Worm (Caenorhabditis elegans) whole organism, L3 larva: ENCODE data around the gene F42A10.5.

Experiments
- egl-27 ChIP-seq: sonication (generic microtip); optimal IDR thresholded peaks from 4 replicates; lab custom pipeline; 2017; ENCODE audit warnings: missing biosample characterization, missing genetic modification reagents, missing genetic modification characterization
- fkh-10 ChIP-seq: sonication (generic microtip); optimal IDR thresholded peaks from 2 replicates; lab custom pipeline; 2017; ENCODE audit warnings: missing biosample characterization, missing genetic modification reagents, missing genetic modification characterization
- lin-39 ChIP-seq: fragments of 150-350 bp; optimal IDR thresholded peaks from 2 replicates; lab custom pipeline; 2018; ENCODE audit warnings: missing biosample characterization, missing genetic modification reagents, missing genetic modification characterization
- mdl-1 ChIP-seq: fragments of 150-350 bp; optimal IDR thresholded peaks from 2 replicates; lab custom pipeline; 2014; ENCODE audit warnings: missing biosample characterization, missing genetic modification characterization
- nfya-1 ChIP-seq: sonication (generic microtip); optimal IDR thresholded peaks from 2 replicates; lab custom pipeline; 2017; ENCODE audit warnings: missing genetic modification characterization, mild to moderate bottlenecking, missing compliant biosample characterization, antibody characterized with exemption, moderate library complexity; ENCODE audit not compliant: insufficient read depth
- nhr-12 ChIP-seq: fragments of 150-350 bp; optimal IDR thresholded peaks from 2 replicates; lab custom pipeline; 2014; ENCODE audit warnings: missing biosample characterization, missing genetic modification characterization
- nhr-23 ChIP-seq: fragments of 150-350 bp; optimal IDR thresholded peaks from 2 replicates; lab custom pipeline; 2014; ENCODE audit warnings: missing biosample characterization, missing genetic modification reagents, missing genetic modification characterization
- sea-2 ChIP-seq: fragments of 150-350 bp; sonication (generic microtip); optimal IDR thresholded peaks from 4 replicates; lab custom pipeline; 2014; ENCODE audit warnings: missing biosample characterization, missing genetic modification reagents, missing genetic modification characterization
- snpc-4 ChIP-seq: fragments of 150-350 bp; optimal IDR thresholded peaks from 2 replicates; lab custom pipeline; 2014; ENCODE audit warnings: missing biosample characterization, missing genetic modification characterization
- ztf-4 ChIP-seq: fragments of 150-350 bp; optimal IDR thresholded peaks from 2 replicates; lab custom pipeline; 2014; ENCODE audit warnings: missing biosample characterization, missing genetic modification characterization

DNA sequence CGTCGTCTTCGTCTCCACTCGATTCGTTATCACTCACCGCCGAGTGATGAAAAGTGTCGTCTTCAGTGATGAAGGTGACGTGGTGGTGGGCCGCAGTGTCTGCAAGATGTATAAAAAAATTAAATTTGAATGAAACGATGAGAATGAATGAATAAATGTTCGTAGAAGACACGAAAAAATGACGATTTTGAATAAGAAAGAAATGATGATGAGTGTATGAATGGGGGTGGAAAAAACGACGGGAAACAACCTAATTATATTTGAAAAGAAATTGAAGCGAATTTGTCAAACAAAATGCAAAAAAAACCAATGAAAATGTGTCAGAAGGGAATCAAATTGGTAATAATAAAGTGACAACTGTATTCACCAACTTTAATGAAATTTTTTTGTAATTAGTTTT lies 37.1 kb downstream of the F42A10.5 start, which contains the start of gene mvk-1:
- TF ChIP-seq sea-2 (GFP tag; lab: Kevin White, UChicago), result no peak
- TF ChIP-seq nfya-1 (tag; lab: Kevin White, UChicago), result no peak
- no peak for TF ChIP-seq egl-27 (tag; lab: Kevin White, UChicago)
- no peak for TF ChIP-seq ztf-4 (tag; lab: Kevin White, UChicago)
- no peak for TF ChIP-seq mdl-1
- TF ChIP-seq snpc-4 (tag; lab: Kevin White, UChicago), result no peak
- TF ChIP-seq nhr-12, result no peak
- no peak for TF ChIP-seq fkh-10 (GFP tag; lab: Kevin White, UChicago)
- TF ChIP-seq lin-39 (tag; lab: Kevin White, UChicago), result no peak
- no peak for TF ChIP-seq nhr-23 (tag; lab: Kevin White, UChicago)
